Fruit fly (Drosophila melanogaster) whole organism, wandering third instar larva: Measurements from ENCODE around the gene SdicC.

Experiments
- Abd-B ChIP-seq: fragments of >200 bp; optimal IDR thresholded peaks from 2 replicates; lab custom pipeline; 2017; ENCODE audit warnings: missing biosample characterization, missing genetic modification characterization
- CG32264 ChIP-seq: fragments of 200-800 bp; sonication (Bioruptor generic); optimal IDR thresholded peaks from 2 replicates; lab custom pipeline; 2016; ENCODE audit warnings: missing biosample characterization, missing genetic modification characterization
- CG9705 ChIP-seq: fragments of 200-800 bp; sonication (Bioruptor generic); optimal IDR thresholded peaks from 2 replicates; lab custom pipeline; 2018; ENCODE audit warnings: missing biosample characterization, mild to moderate bottlenecking, missing genetic modification characterization
- CrebA ChIP-seq: fragments of 200-800 bp; sonication (Bioruptor generic); optimal IDR thresholded peaks from 2 replicates; lab custom pipeline; 2016; ENCODE audit warnings: missing biosample characterization, mild to moderate bottlenecking, missing genetic modification characterization, borderline replicate concordance
- Dfd ChIP-seq: fragments of >200 bp; optimal IDR thresholded peaks from 2 replicates; lab custom pipeline; 2017; ENCODE audit warnings: missing biosample characterization, missing genetic modification characterization
- Dif ChIP-seq: fragments of 200-275, 200-300 bp; sonication (Bioruptor generic); optimal IDR thresholded peaks from 2 replicates; lab custom pipeline; 2018; ENCODE audit warnings: missing biosample characterization, missing genetic modification characterization; ENCODE audit not compliant: partially characterized antibody
- GATAd ChIP-seq: sonication (Bioruptor generic); optimal IDR thresholded peaks from 2 replicates; lab custom pipeline; 2016; ENCODE audit warnings: missing biosample characterization, missing genetic modification characterization
- HLH106 ChIP-seq: fragments of 200-800 bp; optimal IDR thresholded peaks from 3 replicates; lab custom pipeline; 2019; ENCODE audit warnings: missing biosample characterization, mild to moderate bottlenecking, missing genetic modification characterization, moderate library complexity
- Hnf4 ChIP-seq: fragments of 200-800 bp; sonication (Bioruptor generic); optimal IDR thresholded peaks from 2 replicates; lab custom pipeline; 2016; ENCODE audit warnings: missing biosample characterization, mild to moderate bottlenecking, missing genetic modification characterization
- Hr78 ChIP-seq: fragments of >200 bp; optimal IDR thresholded peaks from 2 replicates; lab custom pipeline; 2017; ENCODE audit warnings: missing biosample characterization, missing genetic modification characterization
- Hr83 ChIP-seq: fragments of 200-300 bp; sonication (Bioruptor generic); optimal IDR thresholded peaks from 2 replicates; lab custom pipeline; 2016; ENCODE audit warnings: missing biosample characterization, mild to moderate bottlenecking, missing genetic modification characterization, moderate library complexity; ENCODE audit not compliant: poor library complexity, severe bottlenecking
- Jra ChIP-seq: sonication (Bioruptor generic); optimal IDR thresholded peaks from 2 replicates; lab custom pipeline; 2016; ENCODE audit warnings: missing biosample characterization, missing genetic modification characterization
- Mio ChIP-seq: sonication (Bioruptor generic); optimal IDR thresholded peaks from 2 replicates; lab custom pipeline; 2016; ENCODE audit warnings: missing biosample characterization, missing genetic modification characterization
- Myc ChIP-seq: fragments of >200 bp; optimal IDR thresholded peaks from 2 replicates; lab custom pipeline; 2017
- N ChIP-seq: fragments of >200 bp; optimal IDR thresholded peaks from 2 replicates; lab custom pipeline; 2018; ENCODE audit warnings: missing biosample characterization, missing external identifiers, missing genetic modification characterization
- OdsH ChIP-seq: fragments of 200-800 bp; sonication (Bioruptor generic); optimal IDR thresholded peaks from 2 replicates; lab custom pipeline; 2016; ENCODE audit warnings: missing biosample characterization, mild to moderate bottlenecking, missing genetic modification characterization
- Rel ChIP-seq, 2 experiments: fragments of 200-800 bp; sonication (Bioruptor generic) in 1 of 2; optimal IDR thresholded peaks; 2 replicates in 1 of 2; 3 replicates in 1 of 2; lab custom pipeline; 2016 to 2019; ENCODE audit warnings: mild to moderate bottlenecking in 2 of 2, missing biosample characterization in 2 of 2, missing genetic modification characterization in 2 of 2, moderate library complexity in 1 of 2
- Sp1 ChIP-seq: fragments of 200-800 bp; sonication (Bioruptor generic); optimal IDR thresholded peaks from 3 replicates; lab custom pipeline; 2019; ENCODE audit warnings: missing biosample characterization, mild to moderate bottlenecking, missing genetic modification characterization, moderate library complexity
- Vsx2 ChIP-seq: fragments of 200-300, 225-300 bp; sonication (Bioruptor generic); optimal IDR thresholded peaks from 2 replicates; lab custom pipeline; 2018; ENCODE audit warnings: missing biosample characterization, missing genetic modification characterization; ENCODE audit not compliant: partially characterized antibody
- br ChIP-seq: fragments of 200-800 bp; sonication (Bioruptor generic); optimal IDR thresholded peaks from 2 replicates; lab custom pipeline; 2016; ENCODE audit warnings: missing biosample characterization, missing genetic modification characterization
- brk ChIP-seq: fragments of 200-800 bp; sonication (Bioruptor generic); optimal IDR thresholded peaks from 2 replicates; lab custom pipeline; 2016; ENCODE audit warnings: missing biosample characterization, mild to moderate bottlenecking, missing genetic modification characterization
- dl ChIP-seq, 2 experiments: fragments of 175-275, 200-275 bp in 1 of 2; fragments of 200-275 bp in 1 of 2; sonication (Bioruptor generic); optimal IDR thresholded peaks; lab custom pipeline; 2018; ENCODE audit warnings: mild to moderate bottlenecking in 2 of 2, missing biosample characterization in 2 of 2, missing genetic modification characterization in 2 of 2, moderate library complexity in 2 of 2; ENCODE audit not compliant: partially characterized antibody in 2 of 2, insufficient read depth in 1 of 2
- dmrt93B ChIP-seq: fragments of 200-800 bp; sonication (Bioruptor generic); optimal IDR thresholded peaks from 2 replicates; lab custom pipeline; 2018; ENCODE audit warnings: missing biosample characterization, mild to moderate bottlenecking, missing genetic modification characterization
- dsf ChIP-seq: sonication (Bioruptor generic); optimal IDR thresholded peaks from 2 replicates; lab custom pipeline; 2016; ENCODE audit warnings: missing biosample characterization, missing genetic modification characterization, borderline replicate concordance
- ey ChIP-seq: fragments of 200-800 bp; sonication (Bioruptor generic); optimal IDR thresholded peaks from 2 replicates; lab custom pipeline; 2016; ENCODE audit warnings: missing biosample characterization, missing genetic modification characterization
- foxo ChIP-seq, 2 experiments: fragments of 200-800 bp; sonication (Bioruptor generic); optimal IDR thresholded peaks; 2 replicates in 1 of 2; 3 replicates in 1 of 2; lab custom pipeline; 2016 to 2017; ENCODE audit warnings: missing biosample characterization in 2 of 2, missing genetic modification characterization in 2 of 2
- fru ChIP-seq: fragments of 200-800 bp; sonication (Bioruptor generic); optimal IDR thresholded peaks from 3 replicates; lab custom pipeline; 2016; ENCODE audit warnings: missing biosample characterization, mild to moderate bottlenecking, missing genetic modification characterization
- h ChIP-seq: fragments of 200-800 bp; sonication (Bioruptor generic); optimal IDR thresholded peaks from 3 replicates; lab custom pipeline; 2016; ENCODE audit warnings: missing biosample characterization, mild to moderate bottlenecking, missing genetic modification characterization
- jim ChIP-seq: fragments of 175-275, 200-325 bp; sonication (Bioruptor generic); optimal IDR thresholded peaks from 2 replicates; lab custom pipeline; 2016; ENCODE audit warnings: missing biosample characterization, mild to moderate bottlenecking, missing genetic modification characterization
- lola ChIP-seq: fragments of >200 bp; optimal IDR thresholded peaks from 2 replicates; lab custom pipeline; 2017; ENCODE audit warnings: missing biosample characterization, missing genetic modification characterization
- pan ChIP-seq: fragments of >200 bp; optimal IDR thresholded peaks from 2 replicates; lab custom pipeline; 2017
- psq ChIP-seq: fragments of 200-800 bp; sonication (Bioruptor generic); optimal IDR thresholded peaks from 3 replicates; lab custom pipeline; 2017; ENCODE audit warnings: missing biosample characterization, mild to moderate bottlenecking, missing genetic modification characterization, moderate library complexity
- rgr ChIP-seq: fragments of 200-800 bp; sonication (Bioruptor generic); optimal IDR thresholded peaks from 3 replicates; lab custom pipeline; 2016; ENCODE audit warnings: missing biosample characterization, mild to moderate bottlenecking, missing genetic modification characterization
- sage ChIP-seq: fragments of 200-800 bp; sonication (Bioruptor generic); optimal IDR thresholded peaks from 2 replicates; lab custom pipeline; 2016; ENCODE audit warnings: missing biosample characterization, mild to moderate bottlenecking, missing genetic modification characterization
- sv ChIP-seq: fragments of 200-800 bp; sonication (Bioruptor generic); optimal IDR thresholded peaks from 3 replicates; lab custom pipeline; 2016; ENCODE audit warnings: missing biosample characterization, missing genetic modification characterization
- tai ChIP-seq: sonication (Bioruptor generic); optimal IDR thresholded peaks from 2 replicates; lab custom pipeline; 2016; ENCODE audit warnings: missing biosample characterization, missing genetic modification characterization
- usp ChIP-seq: fragments of >200 bp; optimal IDR thresholded peaks from 2 replicates; lab custom pipeline; 2017; ENCODE audit warnings: missing biosample characterization, missing genetic modification characterization
- woc ChIP-seq: sonication (Bioruptor generic); optimal IDR thresholded peaks from 2 replicates; lab custom pipeline; 2016; ENCODE audit warnings: missing biosample characterization, mild to moderate bottlenecking, missing genetic modification characterization

SdicC gene

dm6 chrX:20235794-20236513, 18.9 kb upstream of the SdicC start, which contains the start of gene sw:
Gene sw (minus strand): TSS chrX:20236382.
- TF ChIP-seq N (GFP tag; lab: Kevin White, UChicago) (no peak), jim (GFP tag; lab: Kevin White, UChicago) (no peak), CrebA (GFP tag; lab: Kevin White, UChicago) (no peak), Abd-B (GFP tag; lab: Kevin White, UChicago) (no peak), dl (GFP tag; optimal IDR thresholded peaks at IDR 0.05; lab: Kevin White, UChicago; ENCODE audit: insufficient read depth in 1 of 2, partially characterized antibody in 2 of 2) (no peak), CG32264 (no peak), Hr83 (GFP tag; lab: Kevin White, UChicago) (no peak), Dfd (GFP tag; lab: Kevin White, UChicago) (no peak), Rel (GFP tag; optimal IDR thresholded peaks at IDR 0.05; lab: Kevin White, UChicago) (no peak), Rel (tag; optimal IDR thresholded peaks at IDR 0.05; lab: Kevin White, UChicago) (no peak), Jra (GFP tag; lab: Kevin White, UChicago) (peak; percentile 46), woc (GFP tag; lab: Kevin White, UChicago) (peak; percentile 78), Hr78 (GFP tag; lab: Kevin White, UChicago) (no peak), lola (GFP tag; lab: Kevin White, UChicago) (no peak), rgr (GFP tag; lab: Kevin White, UChicago) (peak; percentile 26), br (GFP tag; lab: Kevin White, UChicago) (peak; percentile 54), Sp1 (GFP tag; lab: Kevin White, UChicago) (peak; percentile 43), Dif (GFP tag; lab: Kevin White, UChicago) (no peak), pan (no peak), ey (GFP tag; lab: Kevin White, UChicago) (peak; percentile 56), sv (GFP tag; lab: Kevin White, UChicago) (peak; percentile 17), foxo (GFP tag; optimal IDR thresholded peaks at IDR 0.05; lab: Kevin White, UChicago) (peak in 1 of 2 experiments; percentile 53), sage (GFP tag; lab: Kevin White, UChicago) (no peak), fru (peak; percentile 73), Mio (GFP tag; lab: Kevin White, UChicago) (no peak), usp (GFP tag; lab: Kevin White, UChicago) (no peak), psq (peak; percentile 13), OdsH (GFP tag; lab: Kevin White, UChicago) (no peak), GATAd (GFP tag; lab: Kevin White, UChicago) (no peak), Myc (lab: Kevin White, UChicago) (no peak), dmrt93B (GFP tag; lab: Kevin White, UChicago) (peak; percentile 47), Hnf4 (GFP tag; lab: Kevin White, UChicago) (peak; percentile 57), h (peak; percentile 31), Vsx2 (GFP tag; lab: Kevin White, UChicago) (no peak), HLH106 (tag; lab: Kevin White, UChicago) (peak; percentile 76), tai (GFP tag; lab: Kevin White, UChicago) (peak; percentile 39), CG9705 (GFP tag; lab: Kevin White, UChicago) (peak; percentile 52), dsf (no peak), brk (GFP tag; lab: Kevin White, UChicago) (no peak)

- TF ChIP-seq Dfd (GFP tag; lab: Kevin White, UChicago) (no peak), lola (GFP tag; lab: Kevin White, UChicago) (no peak), CG9705 (GFP tag; lab: Kevin White, UChicago) (no peak), Dif (GFP tag; lab: Kevin White, UChicago) (no peak), HLH106 (tag; lab: Kevin White, UChicago) (no peak), CG32264 (no peak), fru (no peak), sage (GFP tag; lab: Kevin White, UChicago) (no peak), psq (no peak), Rel (GFP tag; optimal IDR thresholded peaks at IDR 0.05; lab: Kevin White, UChicago) (no peak), Rel (tag; optimal IDR thresholded peaks at IDR 0.05; lab: Kevin White, UChicago) (no peak), CrebA (GFP tag; lab: Kevin White, UChicago) (no peak), Sp1 (GFP tag; lab: Kevin White, UChicago) (no peak), Hr83 (GFP tag; lab: Kevin White, UChicago) (no peak), brk (GFP tag; lab: Kevin White, UChicago) (no peak)
Observed at dm6 chrX:20231658-20232057, 14.6 kb upstream of the SdicC start.
